Worm (Caenorhabditis elegans): ENCODE data around the gene insc-1.

DNA sequence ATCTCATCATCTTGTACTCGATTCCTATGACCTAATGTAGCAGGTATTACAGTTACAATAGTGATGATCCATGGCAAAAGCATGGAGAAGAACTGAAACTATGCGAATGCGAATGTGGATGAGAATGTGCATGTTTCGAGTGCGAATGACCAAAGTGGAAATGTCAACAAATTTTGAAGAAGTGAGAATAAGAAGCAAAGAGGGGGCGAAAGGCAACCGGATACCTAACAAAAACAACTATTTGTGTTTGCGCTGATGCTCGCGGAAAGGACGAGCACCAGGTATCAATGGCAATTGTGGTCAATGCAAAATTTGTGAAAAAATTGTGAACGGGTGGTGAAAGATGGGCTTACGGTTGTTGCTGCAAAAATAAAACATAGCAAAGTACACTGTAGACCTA lies 43.9 kb downstream of the insc-1 start, which contains the start of gene nas-7:
- no peak for TF ChIP-seq lin-11 (tag; optimal IDR thresholded peaks at IDR 0.05)
- no peak for TF ChIP-seq ama-1 (optimal IDR thresholded peaks at IDR 0.05)
- no peak for TF ChIP-seq snpc-4 (tag; optimal IDR thresholded peaks at IDR 0.05)
- no peak for TF ChIP-seq aly-2 (tag; optimal IDR thresholded peaks at IDR 0.05)
- no peak for TF ChIP-seq nhr-11 (tag; optimal IDR thresholded peaks at IDR 0.05)
- no peak for TF ChIP-seq ZK546.5 (tag; optimal IDR thresholded peaks at IDR 0.05)
- no peak for TF ChIP-seq egl-27 (tag; optimal IDR thresholded peaks at IDR 0.05)
- TF ChIP-seq elt-3 (tag; optimal IDR thresholded peaks at IDR 0.05) = no peak
- TF ChIP-seq nhr-237 (tag; optimal IDR thresholded peaks at IDR 0.05) = no peak
- no peak for TF ChIP-seq ztf-11 (tag; optimal IDR thresholded peaks at IDR 0.05)
- no peak for TF ChIP-seq alr-1 (tag; optimal IDR thresholded peaks at IDR 0.05)

Data from whole organism, L2 larva.